Fruit fly (Drosophila melanogaster) whole organism, pupa: ENCODE results near the gene CG9988.

Experiments used
- CG13204 ChIP-seq: fragments of 200-800 bp; sonication (Bioruptor generic); optimal IDR thresholded peaks from 2 replicates; lab custom pipeline; 2018; ENCODE audit warnings: missing biosample characterization, mild to moderate bottlenecking, missing genetic modification characterization, moderate library complexity
- CG15710 ChIP-seq: fragments of 200-800 bp; sonication (Bioruptor generic); optimal IDR thresholded peaks from 2 replicates; lab custom pipeline; 2018; ENCODE audit warnings: missing biosample characterization, mild to moderate bottlenecking, missing genetic modification characterization, moderate library complexity
- CG17806 ChIP-seq: fragments of 200-800 bp; sonication (Bioruptor generic); optimal IDR thresholded peaks from 2 replicates; lab custom pipeline; 2018; ENCODE audit warnings: missing biosample characterization, mild to moderate bottlenecking, missing genetic modification characterization, moderate library complexity
- EcR ChIP-seq: fragments of 200-800 bp; sonication (Bioruptor generic); optimal IDR thresholded peaks from 3 replicates; lab custom pipeline; 2019; ENCODE audit warnings: missing biosample characterization, missing genetic modification characterization, mild to moderate bottlenecking, moderate library complexity, missing genetic modification reagents
- gl ChIP-seq: fragments of 200-800 bp; sonication (Bioruptor generic); optimal IDR thresholded peaks from 2 replicates; lab custom pipeline; 2018; ENCODE audit warnings: missing biosample characterization, mild to moderate bottlenecking, missing genetic modification characterization

DNA sequence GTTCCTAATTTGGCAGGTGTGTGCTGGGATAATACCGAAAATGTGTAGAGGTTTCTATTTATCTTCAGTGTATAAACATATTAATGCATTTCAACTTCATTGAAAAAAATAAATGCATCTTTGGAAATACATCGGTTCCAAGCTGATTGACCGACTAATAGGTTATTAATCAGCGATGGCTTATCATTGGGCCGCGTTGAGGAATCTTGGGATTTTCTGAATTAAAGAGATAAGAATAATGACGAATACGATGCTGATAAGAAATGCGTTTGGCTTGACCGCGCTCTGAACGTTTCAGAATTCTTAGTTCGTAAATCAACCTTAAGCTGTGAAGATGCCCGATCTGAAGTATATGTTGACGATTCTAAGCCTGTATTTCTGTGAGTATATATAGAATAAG, 34.2 kb downstream of the CG9988 start, which contains the start of gene Sid:
- TF ChIP-seq gl (no peak), CG17806 (tag; lab: Kevin White, UChicago) (no peak), CG13204 (GFP tag; lab: Kevin White, UChicago) (no peak), EcR (GFP tag; lab: Kevin White, UChicago) (peak; percentile 1), CG15710 (tag; lab: Kevin White, UChicago) (no peak)
